Fruit fly (Drosophila melanogaster) whole organism, wandering third instar larva: ENCODE results near the gene Rbsn-5.

Source experiments
- Abd-B ChIP-seq: fragments of >200 bp; optimal IDR thresholded peaks from 2 replicates; lab custom pipeline; 2017; ENCODE audit warnings: missing biosample characterization, missing genetic modification characterization
- CrebA ChIP-seq: fragments of 200-800 bp; sonication (Bioruptor generic); optimal IDR thresholded peaks from 2 replicates; lab custom pipeline; 2016; ENCODE audit warnings: missing biosample characterization, mild to moderate bottlenecking, missing genetic modification characterization, borderline replicate concordance
- Sp1 ChIP-seq: fragments of 200-800 bp; sonication (Bioruptor generic); optimal IDR thresholded peaks from 3 replicates; lab custom pipeline; 2019; ENCODE audit warnings: missing biosample characterization, mild to moderate bottlenecking, missing genetic modification characterization, moderate library complexity
- foxo ChIP-seq, 2 experiments: fragments of 200-800 bp; sonication (Bioruptor generic); optimal IDR thresholded peaks; 2 replicates in 1 of 2; 3 replicates in 1 of 2; lab custom pipeline; 2016 to 2017; ENCODE audit warnings: missing biosample characterization in 2 of 2, missing genetic modification characterization in 2 of 2
- fru ChIP-seq: fragments of 200-800 bp; sonication (Bioruptor generic); optimal IDR thresholded peaks from 3 replicates; lab custom pipeline; 2016; ENCODE audit warnings: missing biosample characterization, mild to moderate bottlenecking, missing genetic modification characterization
- h ChIP-seq: fragments of 200-800 bp; sonication (Bioruptor generic); optimal IDR thresholded peaks from 3 replicates; lab custom pipeline; 2016; ENCODE audit warnings: missing biosample characterization, mild to moderate bottlenecking, missing genetic modification characterization
- lola ChIP-seq: fragments of >200 bp; optimal IDR thresholded peaks from 2 replicates; lab custom pipeline; 2017; ENCODE audit warnings: missing biosample characterization, missing genetic modification characterization
- pan ChIP-seq: fragments of >200 bp; optimal IDR thresholded peaks from 2 replicates; lab custom pipeline; 2017
- sage ChIP-seq: fragments of 200-800 bp; sonication (Bioruptor generic); optimal IDR thresholded peaks from 2 replicates; lab custom pipeline; 2016; ENCODE audit warnings: missing biosample characterization, mild to moderate bottlenecking, missing genetic modification characterization
- woc ChIP-seq: sonication (Bioruptor generic); optimal IDR thresholded peaks from 2 replicates; lab custom pipeline; 2016; ENCODE audit warnings: missing biosample characterization, mild to moderate bottlenecking, missing genetic modification characterization

dm6 chr2L:8171544-8171943, 11.9 kb downstream of the Rbsn-5 start:
- no peak for TF ChIP-seq CrebA (GFP tag; lab: Kevin White, UChicago)
- TF ChIP-seq sage (GFP tag; lab: Kevin White, UChicago): no peak
- TF ChIP-seq foxo (GFP tag; optimal IDR thresholded peaks at IDR 0.05; lab: Kevin White, UChicago): no peak
- TF ChIP-seq lola: no peak
- TF ChIP-seq pan (lab: Kevin White, UChicago): no peak
- no peak for TF ChIP-seq h (GFP tag; lab: Kevin White, UChicago)
- no peak for TF ChIP-seq Abd-B
- TF ChIP-seq woc (GFP tag; lab: Kevin White, UChicago): no peak
- TF ChIP-seq fru (GFP tag; lab: Kevin White, UChicago): no peak
- no peak for TF ChIP-seq Sp1 (GFP tag; lab: Kevin White, UChicago)
